Worm (Caenorhabditis elegans): Measurements from ENCODE around the gene aagr-3.
A peak's percentile ranks its signal among the peaks of the same experiment; 100 is the strongest.

Gene aagr-3

DNA sequence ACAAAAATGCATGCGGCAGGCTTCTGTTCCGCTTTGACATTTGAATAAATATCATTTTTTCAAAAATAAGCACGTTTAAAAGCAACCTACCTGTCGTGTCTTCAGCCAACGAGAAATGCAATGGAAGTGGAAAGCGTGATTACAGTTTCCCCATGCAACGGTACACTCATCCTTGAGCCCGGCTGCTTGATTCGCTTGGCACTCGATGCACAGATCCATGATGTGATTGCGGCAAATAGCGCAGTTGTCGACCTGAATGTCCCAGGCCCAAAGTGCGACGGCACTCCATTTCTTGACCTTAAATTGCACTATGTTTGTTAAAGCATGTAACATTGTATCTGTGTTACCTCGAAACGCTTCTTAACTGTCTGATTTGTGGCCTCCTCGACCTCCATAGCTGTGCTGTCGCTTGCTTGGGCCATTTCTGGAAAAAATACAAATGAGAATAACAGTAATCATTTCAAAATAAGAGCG lies 39.2 kb downstream of the aagr-3 start, which contains the start of gene rbx-1:
rbx-1 (minus strand) TSS at position 424 of the 474 bp plus-strand sequence.
- no peak for TF ChIP-seq lin-26 (GFP tag; IDR thresholded peaks at IDR 0.05)
- TF ChIP-seq sdz-38 (tag; optimal IDR thresholded peaks at IDR 0.05): no peak
- TF ChIP-seq mcd-1 (GFP tag; IDR thresholded peaks at IDR 0.05): no peak
- no peak for TF ChIP-seq egl-18 (GFP tag; IDR thresholded peaks at IDR 0.05)
- TF ChIP-seq F22D6.2 (tag; optimal IDR thresholded peaks at IDR 0.05): no peak
- no peak for TF ChIP-seq rec-8 (tag; optimal IDR thresholded peaks at IDR 0.05)
- TF ChIP-seq let-526 (GFP tag; IDR thresholded peaks at IDR 0.05): no peak
- TF ChIP-seq attf-6 (GFP tag; IDR thresholded peaks at IDR 0.05): no peak
- no peak for TF ChIP-seq C06A6.2 (GFP tag; conservative IDR thresholded peaks at IDR 0.05)
- TF ChIP-seq dox-1 (GFP tag; IDR thresholded peaks at IDR 0.05): no peak
- no peak for TF ChIP-seq ztf-28 (GFP tag; IDR thresholded peaks at IDR 0.05)
- no peak for TF ChIP-seq somi-1 (GFP tag; optimal IDR thresholded peaks at IDR 0.05)
- no peak for TF ChIP-seq lsl-1 (GFP tag; optimal IDR thresholded peaks at IDR 0.05)
- no peak for TF ChIP-seq cebp-2 (GFP tag; IDR thresholded peaks at IDR 0.05)
- no peak for TF ChIP-seq gei-17 (GFP tag; optimal IDR thresholded peaks at IDR 0.05)
- TF ChIP-seq B0035.1 (tag; optimal IDR thresholded peaks at IDR 0.05): no peak
- no peak for TF ChIP-seq him-1 (tag; optimal IDR thresholded peaks at IDR 0.05)
- no peak for TF ChIP-seq ceh-40 (GFP tag; IDR thresholded peaks at IDR 0.05)

DNA sequence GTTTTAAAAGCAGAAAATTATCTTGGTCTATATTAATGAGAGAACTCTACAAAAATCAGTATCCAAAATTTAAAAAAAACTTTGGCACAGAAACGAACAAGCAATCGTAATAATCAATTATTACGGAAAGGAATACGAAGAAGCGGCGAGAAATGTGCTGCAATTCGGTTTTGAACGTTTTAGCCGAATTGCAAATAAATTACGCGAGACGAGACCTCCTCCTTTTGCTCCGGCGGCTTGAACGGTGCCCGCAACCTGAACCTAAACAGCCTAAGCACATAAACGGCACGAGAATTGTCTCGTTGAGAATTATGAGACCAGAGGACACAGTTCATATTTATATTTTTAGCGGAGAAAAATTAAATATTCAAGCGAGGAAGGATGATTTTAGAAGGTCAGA lies 39.9 kb downstream of the aagr-3 start:
- TF ChIP-seq athp-1 (tag; optimal IDR thresholded peaks at IDR 0.05): peak; percentile 36
- TF ChIP-seq sdz-38 (tag; optimal IDR thresholded peaks at IDR 0.05): no peak
- no peak for TF ChIP-seq repo-1 (tag; optimal IDR thresholded peaks at IDR 0.05)
- TF ChIP-seq hlh-26 (GFP tag; conservative IDR thresholded peaks at IDR 0.05): no peak
- TF ChIP-seq lsy-27 (tag; optimal IDR thresholded peaks at IDR 0.05; ENCODE audit: borderline replicate concordance, insufficient read depth): no peak
- peak; percentile 45 for TF ChIP-seq F49E8.2 (tag; optimal IDR thresholded peaks at IDR 0.05; ENCODE audit: insufficient read depth)
- TF ChIP-seq ztf-26 (tag; optimal IDR thresholded peaks at IDR 0.05): no peak
- peak; percentile 71 for TF ChIP-seq ceh-79 (tag; optimal IDR thresholded peaks at IDR 0.05)
- TF ChIP-seq let-607 (tag; optimal IDR thresholded peaks at IDR 0.05): peak in 1 of 2 experiments; percentile 1
- TF ChIP-seq F52B5.7 (tag; optimal IDR thresholded peaks at IDR 0.05): peak; percentile 57
- peak; percentile 25; the same call in 1 of the 2 replicates for TF ChIP-seq rcor-1 (GFP tag; IDR thresholded peaks at IDR 0.05)
- no peak for TF ChIP-seq mel-28 (tag; optimal IDR thresholded peaks at IDR 0.05; ENCODE audit: borderline replicate concordance)
- no peak for TF ChIP-seq lin-35 (GFP tag; optimal IDR thresholded peaks at IDR 0.05)
- peak; percentile 17; the same call in 1 of the 2 replicates for TF ChIP-seq ceh-91 (GFP tag; IDR thresholded peaks at IDR 0.05)
- no peak for TF ChIP-seq F33H1.4 (GFP tag; IDR thresholded peaks at IDR 0.05)
- no peak for TF ChIP-seq Y95B8A.8 (GFP tag; IDR thresholded peaks at IDR 0.05)
- TF ChIP-seq ekl-4 (GFP tag; IDR thresholded peaks at IDR 0.05): peak; percentile 64; the same call in 1 of the 2 replicates
- TF ChIP-seq F39B2.1 (GFP tag; IDR thresholded peaks at IDR 0.05): no peak
- no peak for TF ChIP-seq snpc-3.4 (tag; optimal IDR thresholded peaks at IDR 0.05)
- peak; percentile 83; the same call in 1 of the 2 replicates for TF ChIP-seq Y79H2A.3 (GFP tag; conservative IDR thresholded peaks at IDR 0.05)
- TF ChIP-seq nhr-27 (tag; optimal IDR thresholded peaks at IDR 0.05): no peak
- TF ChIP-seq sptf-2 (GFP tag; optimal IDR thresholded peaks at IDR 0.05): no peak
- TF ChIP-seq lin-26 (GFP tag; IDR thresholded peaks at IDR 0.05): 0 out of 2 replicates have a peak, but pooled peaks have one; percentile 28
- no peak for TF ChIP-seq lir-1 (GFP tag; conservative IDR thresholded peaks at IDR 0.05)
- no peak for TF ChIP-seq pha-4 (tag; optimal IDR thresholded peaks at IDR 0.05)
- no peak for TF ChIP-seq mes-4 (tag; optimal IDR thresholded peaks at IDR 0.05)
- TF ChIP-seq B0336.3 (GFP tag; IDR thresholded peaks at IDR 0.05): peak; percentile 84
- no peak for TF ChIP-seq F57A8.1 (GFP tag; optimal IDR thresholded peaks at IDR 0.05)
- TF ChIP-seq C17E4.6 (GFP tag; IDR thresholded peaks at IDR 0.05): peak; percentile 28; the same call in 1 of the 2 replicates
- no peak for TF ChIP-seq ceh-40 (GFP tag; IDR thresholded peaks at IDR 0.05)
- TF ChIP-seq F23B12.7 (tag; optimal IDR thresholded peaks at IDR 0.05; ENCODE audit: insufficient read depth): no peak
- TF ChIP-seq madf-8 (GFP tag; conservative IDR thresholded peaks at IDR 0.05): no peak

All from whole organism, young adult.